Worm (Caenorhabditis elegans): Measurements from ENCODE around the gene B0252.1.

Gene B0252.1

DNA sequence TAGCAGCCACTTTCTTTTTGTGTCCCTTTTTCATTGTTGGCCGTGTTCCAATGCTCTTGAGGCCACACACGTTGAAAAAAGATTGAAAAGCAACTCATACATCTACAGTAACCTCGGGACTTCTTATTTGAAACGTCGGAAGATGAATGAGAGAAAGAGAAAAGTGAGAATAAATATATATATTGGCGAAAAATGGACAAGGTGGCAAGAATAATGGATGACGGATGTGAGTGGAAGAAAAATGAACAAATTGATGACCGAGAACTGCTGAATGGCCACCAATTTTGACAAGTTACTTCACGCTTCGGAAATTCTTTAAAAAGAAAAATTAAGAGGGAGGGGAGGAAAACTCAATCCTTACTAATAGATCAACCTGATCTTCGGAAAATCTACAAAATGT lies 38.7 kb downstream of the B0252.1 start:
- TF ChIP-seq aptf-3 (GFP tag; IDR thresholded peaks at IDR 0.05) (no peak), zfh-2 (GFP tag; conservative IDR thresholded peaks at IDR 0.05) (no peak), F52B5.7 (tag; optimal IDR thresholded peaks at IDR 0.05) (no peak), rpc-1 (optimal IDR thresholded peaks at IDR 0.05) (no peak), rpc-1 (tag; optimal IDR thresholded peaks at IDR 0.05) (no peak), attf-3 (GFP tag; conservative IDR thresholded peaks at IDR 0.05) (no peak), B0019.2 (GFP tag; conservative IDR thresholded peaks at IDR 0.05) (no peak), ztf-6 (GFP tag; IDR thresholded peaks at IDR 0.05) (no peak), ztf-18 (tag; optimal IDR thresholded peaks at IDR 0.05) (no peak), hmg-1.2 (GFP tag; IDR thresholded peaks at IDR 0.05) (no peak), ekl-4 (GFP tag; IDR thresholded peaks at IDR 0.05) (no peak), B0336.3 (GFP tag; IDR thresholded peaks at IDR 0.05) (no peak), hmg-20 (GFP tag; IDR thresholded peaks at IDR 0.05) (no peak), somi-1 (GFP tag; optimal IDR thresholded peaks at IDR 0.05) (no peak), ceh-40 (GFP tag; IDR thresholded peaks at IDR 0.05) (no peak), rcor-1 (GFP tag; IDR thresholded peaks at IDR 0.05) (no peak), ama-1 (optimal IDR thresholded peaks at IDR 0.05) (no peak), ama-1 (GFP tag; optimal IDR thresholded peaks at IDR 0.05) (no peak), pha-4 (tag; optimal IDR thresholded peaks at IDR 0.05) (no peak), nhr-80 (tag; optimal IDR thresholded peaks at IDR 0.05) (no peak), F22D6.2 (tag; optimal IDR thresholded peaks at IDR 0.05) (no peak)

- TF ChIP-seq F39B2.1 (GFP tag; IDR thresholded peaks at IDR 0.05), result no peak
- no peak for TF ChIP-seq lir-1 (GFP tag; conservative IDR thresholded peaks at IDR 0.05)
Observed at ce11 chrII:6965573-6965972, 46.1 kb downstream of the B0252.1 start, which contains the start of gene tra-2. Gene tra-2 (minus strand): TSS chrII:6965673.

ce11 chrII:6967618-6968017 lies 48.1 kb downstream of the B0252.1 start, which contains the start of gene eif-2Bgamma:
Gene eif-2Bgamma (minus strand): TSS chrII:6967648.
- TF ChIP-seq Y56A3A.18 (GFP tag; IDR thresholded peaks at IDR 0.05) (no peak), lin-35 (GFP tag; optimal IDR thresholded peaks at IDR 0.05) (peak in 1 of 3 experiments; percentile 56), efl-1 (GFP tag; optimal IDR thresholded peaks at IDR 0.05) (no peak), hrde-1 (tag; optimal IDR thresholded peaks at IDR 0.05; ENCODE audit: borderline replicate concordance) (no peak), attf-3 (GFP tag; conservative IDR thresholded peaks at IDR 0.05) (peak; percentile 95), snpc-4 (GFP tag; optimal IDR thresholded peaks at IDR 0.05) (no peak), snpc-4 (tag; optimal IDR thresholded peaks at IDR 0.05) (peak in 1 of 4 experiments; percentile 52)

DNA sequence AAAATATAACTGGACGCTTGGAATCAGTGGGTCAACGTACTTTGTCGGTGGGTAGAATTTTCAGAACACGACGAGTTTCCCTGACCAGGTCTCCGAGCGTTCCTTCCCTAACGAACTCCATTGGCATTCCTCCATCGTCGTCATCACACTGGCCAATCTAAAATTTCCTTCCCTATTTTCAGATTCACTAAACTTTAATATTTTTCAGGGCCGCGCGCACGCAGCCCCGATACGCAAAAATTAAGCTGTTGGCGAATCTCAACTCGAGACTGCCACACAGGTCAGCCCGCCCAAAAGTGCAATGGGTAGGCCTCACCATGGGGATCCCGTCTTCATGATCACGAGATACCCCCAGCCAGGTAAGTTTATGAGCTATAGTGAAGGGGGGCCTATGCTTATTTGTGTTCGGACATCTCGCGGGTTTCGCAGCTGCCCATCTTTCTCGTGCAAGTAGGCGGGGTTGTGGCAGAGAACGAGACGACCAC lies 48.8 kb downstream of the B0252.1 start:
- TF ChIP-seq unc-62 (GFP tag; optimal IDR thresholded peaks at IDR 0.05) (no peak), D2030.7 (GFP tag; IDR thresholded peaks at IDR 0.05) (peak; percentile 97), athp-1 (tag; optimal IDR thresholded peaks at IDR 0.05) (peak; percentile 87), sdz-38 (tag; optimal IDR thresholded peaks at IDR 0.05) (no peak), dox-1 (GFP tag; IDR thresholded peaks at IDR 0.05) (peak; percentile 95), snpc-4 (GFP tag; optimal IDR thresholded peaks at IDR 0.05) (peak; percentile 97), snpc-4 (tag; optimal IDR thresholded peaks at IDR 0.05) (peak; percentile 97 to 99 (median 98)), B0261.1 (tag; optimal IDR thresholded peaks at IDR 0.05) (peak; percentile 40), snpc-1.1 (tag; optimal IDR thresholded peaks at IDR 0.05; ENCODE audit: insufficient read depth) (peak; percentile 97), F10E7.11 (tag; optimal IDR thresholded peaks at IDR 0.05) (peak; percentile 79), mes-4 (tag; optimal IDR thresholded peaks at IDR 0.05) (peak; percentile 56), efl-1 (GFP tag; optimal IDR thresholded peaks at IDR 0.05) (peak; percentile 31), T07F8.4 (tag; optimal IDR thresholded peaks at IDR 0.05) (peak; percentile 14), let-526 (GFP tag; IDR thresholded peaks at IDR 0.05) (peak; percentile 78; the same call in 1 of the 2 replicates), atf-7 (tag; optimal IDR thresholded peaks at IDR 0.05) (peak; percentile 59), F33H1.4 (GFP tag; IDR thresholded peaks at IDR 0.05) (peak; percentile 72), rpc-1 (optimal IDR thresholded peaks at IDR 0.05) (no peak), rpc-1 (tag; optimal IDR thresholded peaks at IDR 0.05) (peak; percentile 4), nhr-179 (tag; optimal IDR thresholded peaks at IDR 0.05) (no peak), rcor-1 (GFP tag; IDR thresholded peaks at IDR 0.05) (peak; percentile 84), B0035.1 (tag; optimal IDR thresholded peaks at IDR 0.05) (peak; percentile 57), ZK185.1 (tag; optimal IDR thresholded peaks at IDR 0.05; ENCODE audit: poor library complexity, severe bottlenecking) (peak; percentile 35)
